Fruit fly (Drosophila melanogaster): ENCODE results near the gene fan.

dm6 chr3L:8128396-8129050 lies 19.6 kb downstream of the fan start:
- TF ChIP-seq CTCF (optimal IDR thresholded peaks at IDR 0.05) (no peak), CG8478 (optimal IDR thresholded peaks at IDR 0.05) (no peak)
